Worm (Caenorhabditis elegans) whole organism, L2 larva: ENCODE measurements around the gene col-168.

ENCODE experiments used
- C34F6.9 ChIP-seq: fragments of 150-350 bp; optimal IDR thresholded peaks from 2 replicates; lab custom pipeline; 2014; ENCODE audit warnings: missing biosample characterization, missing genetic modification characterization
- F13H6.1 ChIP-seq: sonication (generic microtip); optimal IDR thresholded peaks from 2 replicates; lab custom pipeline; 2016; ENCODE audit warnings: missing genetic modification characterization, missing compliant biosample characterization
- R02D3.7 ChIP-seq: fragments of 150-350 bp; optimal IDR thresholded peaks from 2 replicates; lab custom pipeline; 2014; ENCODE audit warnings: missing biosample characterization, missing genetic modification characterization
- Y55F3AM.14 ChIP-seq: fragments of 200-800 bp; sonication (Bioruptor generic); optimal IDR thresholded peaks from 2 replicates; lab custom pipeline; 2018; ENCODE audit warnings: mild to moderate bottlenecking, missing genetic modification characterization, missing compliant biosample characterization
- ZK546.5 ChIP-seq: sonication (generic microtip); optimal IDR thresholded peaks from 2 replicates; lab custom pipeline; 2017; ENCODE audit warnings: missing biosample characterization, missing genetic modification characterization
- alr-1 ChIP-seq: fragments of 150-350 bp; optimal IDR thresholded peaks from 2 replicates; lab custom pipeline; 2014; ENCODE audit warnings: missing biosample characterization, missing genetic modification characterization
- aly-2 ChIP-seq: fragments of 150-350 bp; optimal IDR thresholded peaks from 2 replicates; lab custom pipeline; 2014; ENCODE audit warnings: missing biosample characterization, missing genetic modification characterization
- ama-1 ChIP-seq: fragments of 150-350 bp; optimal IDR thresholded peaks from 2 replicates; lab custom pipeline; 2018; ENCODE audit warnings: inconsistent platforms
- blmp-1 ChIP-seq: sonication (generic microtip); optimal IDR thresholded peaks from 2 replicates; lab custom pipeline; 2017; ENCODE audit warnings: missing genetic modification characterization, mild to moderate bottlenecking, missing compliant biosample characterization, antibody characterized with exemption, moderate library complexity; ENCODE audit not compliant: insufficient read depth
- ceh-16 ChIP-seq: fragments of 150-350 bp; optimal IDR thresholded peaks from 2 replicates; lab custom pipeline; 2014; ENCODE audit warnings: missing biosample characterization, missing genetic modification characterization
- ceh-82 ChIP-seq: fragments of 150-350 bp; optimal IDR thresholded peaks from 2 replicates; lab custom pipeline; 2014; ENCODE audit warnings: missing biosample characterization, missing genetic modification characterization
- crh-2 ChIP-seq: sonication (generic microtip); optimal IDR thresholded peaks from 2 replicates; lab custom pipeline; 2017; ENCODE audit warnings: missing biosample characterization, missing genetic modification characterization
- dmd-4 ChIP-seq: sonication (generic microtip); optimal IDR thresholded peaks from 2 replicates; lab custom pipeline; 2017; ENCODE audit warnings: missing biosample characterization, missing genetic modification characterization
- egl-27 ChIP-seq: sonication (generic microtip); optimal IDR thresholded peaks from 3 replicates; lab custom pipeline; 2017; ENCODE audit warnings: missing biosample characterization, missing genetic modification reagents, missing genetic modification characterization
- elt-1 ChIP-seq: fragments of 150-350 bp; optimal IDR thresholded peaks from 2 replicates; lab custom pipeline; 2014; ENCODE audit warnings: missing biosample characterization, missing genetic modification characterization
- elt-3 ChIP-seq: sonication (generic microtip); optimal IDR thresholded peaks from 2 replicates; lab custom pipeline; 2017; ENCODE audit warnings: missing biosample characterization, missing genetic modification characterization
- fos-1 ChIP-seq: fragments of 150-350 bp; optimal IDR thresholded peaks from 2 replicates; lab custom pipeline; 2014; ENCODE audit warnings: missing biosample characterization, missing genetic modification characterization
- gmeb-1 ChIP-seq: fragments of 150-350 bp; optimal IDR thresholded peaks from 2 replicates; lab custom pipeline; 2014; ENCODE audit warnings: missing biosample characterization, missing genetic modification characterization
- lin-13 ChIP-seq: fragments of 150-350 bp; optimal IDR thresholded peaks from 2 replicates; lab custom pipeline; 2014; ENCODE audit warnings: missing biosample characterization, missing genetic modification reagents, missing genetic modification characterization
- mab-5 ChIP-seq: fragments of 150-350 bp; optimal IDR thresholded peaks from 2 replicates; lab custom pipeline; 2014; ENCODE audit warnings: missing biosample characterization, missing genetic modification characterization
- mdl-1 ChIP-seq, 2 experiments: fragments of 150-350 bp in 1 of 2; sonication (generic microtip) in 1 of 2; optimal IDR thresholded peaks; 2 replicates each; lab custom pipeline; 2017; ENCODE audit warnings: missing biosample characterization in 2 of 2, missing genetic modification characterization in 2 of 2
- nhr-10 ChIP-seq: sonication (generic microtip); optimal IDR thresholded peaks from 2 replicates; lab custom pipeline; 2017; ENCODE audit warnings: missing biosample characterization, missing genetic modification characterization
- nhr-11 ChIP-seq: fragments of 150-350 bp; optimal IDR thresholded peaks from 2 replicates; lab custom pipeline; 2014; ENCODE audit warnings: missing biosample characterization, missing genetic modification characterization
- nhr-12 ChIP-seq: fragments of 150-350 bp; optimal IDR thresholded peaks from 2 replicates; lab custom pipeline; 2014; ENCODE audit warnings: missing biosample characterization, missing genetic modification characterization
- nhr-129 ChIP-seq: fragments of 150-350 bp; optimal IDR thresholded peaks from 2 replicates; lab custom pipeline; 2014; ENCODE audit warnings: missing biosample characterization, missing genetic modification characterization
- nhr-21 ChIP-seq: fragments of 150-350 bp; optimal IDR thresholded peaks from 2 replicates; lab custom pipeline; 2014; ENCODE audit warnings: missing biosample characterization, missing genetic modification characterization
- nhr-23 ChIP-seq: fragments of 150-350 bp; optimal IDR thresholded peaks from 2 replicates; lab custom pipeline; 2014; ENCODE audit warnings: missing biosample characterization, missing genetic modification reagents, missing genetic modification characterization
- nhr-237 ChIP-seq: fragments of 150-350 bp; optimal IDR thresholded peaks from 2 replicates; lab custom pipeline; 2014; ENCODE audit warnings: missing biosample characterization, missing genetic modification characterization
- nhr-25 ChIP-seq: fragments of 150-350 bp; sonication (generic microtip); optimal IDR thresholded peaks from 3 replicates; lab custom pipeline; 2014; ENCODE audit warnings: missing biosample characterization, missing genetic modification characterization
- nhr-6 ChIP-seq: fragments of 150-350 bp; optimal IDR thresholded peaks from 2 replicates; lab custom pipeline; 2014; ENCODE audit warnings: missing biosample characterization, missing genetic modification characterization
- peb-1 ChIP-seq: fragments of 150-350 bp; optimal IDR thresholded peaks from 2 replicates; lab custom pipeline; 2014; ENCODE audit warnings: missing biosample characterization, missing genetic modification characterization
- sem-4 ChIP-seq: fragments of 150-350 bp; optimal IDR thresholded peaks from 2 replicates; lab custom pipeline; 2014; ENCODE audit warnings: missing biosample characterization, missing genetic modification reagents, missing genetic modification characterization
- skn-1 ChIP-seq: sonication (generic microtip); optimal IDR thresholded peaks from 2 replicates; lab custom pipeline; 2017; ENCODE audit warnings: missing biosample characterization, missing genetic modification characterization
- sma-3 ChIP-seq: sonication (generic microtip); optimal IDR thresholded peaks from 2 replicates; lab custom pipeline; 2016; ENCODE audit warnings: missing genetic modification reagents, missing genetic modification characterization, missing compliant biosample characterization
- sma-9 ChIP-seq, 2 experiments: fragments of 150-350 bp in 1 of 2; sonication (generic microtip) in 1 of 2; optimal IDR thresholded peaks; 2 replicates each; lab custom pipeline; 2014 to 2016; ENCODE audit warnings: missing genetic modification characterization in 2 of 2, mild to moderate bottlenecking in 1 of 2, missing biosample characterization in 1 of 2, missing compliant biosample characterization in 1 of 2, missing genetic modification reagents in 1 of 2, moderate library complexity in 1 of 2
- snpc-4 ChIP-seq: fragments of 150-350 bp; optimal IDR thresholded peaks from 2 replicates; lab custom pipeline; 2014; ENCODE audit warnings: missing biosample characterization, missing genetic modification characterization
- unc-62 ChIP-seq: fragments of 150-350 bp; optimal IDR thresholded peaks from 2 replicates; lab custom pipeline; 2014; ENCODE audit warnings: missing biosample characterization, missing genetic modification reagents, missing genetic modification characterization
- ztf-1 ChIP-seq: fragments of 200-800 bp; sonication (Bioruptor generic); conservative IDR thresholded peaks from 2 replicates; pipeline ENCODE4 v1.3.6; 2022; ENCODE audit warnings: missing genetic modification characterization, missing compliant biosample characterization
- ztf-11 ChIP-seq: sonication (generic microtip); optimal IDR thresholded peaks from 2 replicates; lab custom pipeline; 2017; ENCODE audit warnings: missing biosample characterization, missing genetic modification characterization
- ztf-4 ChIP-seq: fragments of 150-350 bp; optimal IDR thresholded peaks from 2 replicates; lab custom pipeline; 2014; ENCODE audit warnings: missing biosample characterization, missing genetic modification characterization

Gene col-168

ce11 chrX:6299641-6300240 lies 26.4 kb upstream of the col-168 start, which contains the start of gene cest-16:
TSS of gene cest-16 (plus strand) at chrX:6299942.
- no peak for TF ChIP-seq sma-3
- no peak for TF ChIP-seq elt-1 (tag; lab: Kevin White, UChicago)
- no peak for TF ChIP-seq elt-3 (tag; lab: Kevin White, UChicago)
- TF ChIP-seq alr-1 (tag; lab: Kevin White, UChicago): no peak
- peak; percentile 25 for TF ChIP-seq nhr-129 (tag; lab: Kevin White, UChicago)

- TF ChIP-seq sma-9 (GFP tag; optimal IDR thresholded peaks at IDR 0.05; lab: Kevin White, UChicago) (no peak), sma-9 (tag; optimal IDR thresholded peaks at IDR 0.05; lab: Kevin White, UChicago) (no peak), peb-1 (tag; lab: Kevin White, UChicago) (no peak), mdl-1 (tag; optimal IDR thresholded peaks at IDR 0.05; lab: Kevin White, UChicago) (no peak), nhr-25 (no peak), dmd-4 (no peak), gmeb-1 (tag; lab: Kevin White, UChicago) (no peak), F13H6.1 (tag; lab: Kevin White, UChicago) (no peak), fos-1 (no peak), ztf-1 (no peak), R02D3.7 (tag; lab: Kevin White, UChicago) (no peak), lin-13 (GFP tag; lab: Kevin White, UChicago) (no peak), nhr-21 (tag; lab: Kevin White, UChicago) (no peak), aly-2 (tag; lab: Kevin White, UChicago) (no peak), alr-1 (tag; lab: Kevin White, UChicago) (no peak), Y55F3AM.14 (no peak), nhr-11 (tag; lab: Kevin White, UChicago) (no peak), nhr-12 (tag; lab: Kevin White, UChicago) (no peak), elt-1 (tag; lab: Kevin White, UChicago) (no peak), sma-3 (no peak)
Measured at ce11 chrX:6311391-6311790, 14.8 kb upstream of the col-168 start, which contains the start of gene npr-38. TSS of gene npr-38 (plus strand) at chrX:6311691.

- peak; percentile 28 for TF ChIP-seq ceh-16 (tag; lab: Kevin White, UChicago)
- TF ChIP-seq fos-1: peak; percentile 28
- peak; percentile 21 for TF ChIP-seq sma-3
- TF ChIP-seq nhr-11 (tag; lab: Kevin White, UChicago): no peak
- TF ChIP-seq egl-27 (tag; lab: Kevin White, UChicago): peak; percentile 43
- TF ChIP-seq nhr-237 (tag; lab: Kevin White, UChicago): no peak
- peak; percentile 81 for TF ChIP-seq sma-9 (GFP tag; optimal IDR thresholded peaks at IDR 0.05; lab: Kevin White, UChicago)
- TF ChIP-seq sma-9 (tag; optimal IDR thresholded peaks at IDR 0.05; lab: Kevin White, UChicago): no peak
Measured at ce11 chrX:6318803-6319202, 7.4 kb upstream of the col-168 start.

- TF ChIP-seq F13H6.1 (tag; lab: Kevin White, UChicago) (no peak), lin-13 (GFP tag; lab: Kevin White, UChicago) (no peak), ceh-82 (no peak), blmp-1 (tag; lab: Kevin White, UChicago) (no peak), ama-1 (lab: Kevin White, UChicago) (no peak), fos-1 (no peak), elt-1 (tag; lab: Kevin White, UChicago) (no peak), C34F6.9 (tag; lab: Kevin White, UChicago) (no peak), nhr-6 (tag; lab: Kevin White, UChicago) (no peak)
Measured at ce11 chrX:6319546-6319945, 6.6 kb upstream of the col-168 start, which contains the start of gene chtb-3. TSS of gene chtb-3 (minus strand) at chrX:6319646.

DNA sequence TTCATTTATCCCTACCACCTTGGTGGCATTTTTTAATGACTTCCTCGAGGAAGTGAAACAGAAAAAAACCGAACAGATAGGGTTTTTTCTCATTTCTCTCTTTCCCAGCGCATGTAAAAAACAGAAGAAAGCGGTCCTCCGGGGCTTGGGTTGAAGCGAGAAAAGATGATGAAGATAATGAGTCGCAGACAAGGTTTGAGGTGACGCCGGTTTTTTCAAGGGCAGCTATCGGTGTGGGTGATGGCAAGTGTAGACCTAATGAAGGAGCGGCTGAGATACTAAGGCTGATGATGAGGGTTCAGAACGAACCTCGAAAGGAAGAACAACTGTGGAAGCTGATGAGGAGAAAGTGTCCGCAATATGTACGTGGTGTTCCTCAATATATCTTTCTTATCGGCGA lies 5.3 kb upstream of the col-168 start:
- TF ChIP-seq C34F6.9 (tag; lab: Kevin White, UChicago): no peak
- TF ChIP-seq blmp-1 (tag; lab: Kevin White, UChicago): peak; percentile 69
- no peak for TF ChIP-seq skn-1
- TF ChIP-seq nhr-21 (tag; lab: Kevin White, UChicago): peak; percentile 13
- TF ChIP-seq ztf-4 (tag; lab: Kevin White, UChicago): no peak
- peak; percentile 41 for TF ChIP-seq ceh-16 (tag; lab: Kevin White, UChicago)
- TF ChIP-seq crh-2 (tag; lab: Kevin White, UChicago): peak; percentile 25
- no peak for TF ChIP-seq nhr-12 (tag; lab: Kevin White, UChicago)
- no peak for TF ChIP-seq sem-4 (tag; lab: Kevin White, UChicago)
- no peak for TF ChIP-seq unc-62 (GFP tag; lab: Kevin White, UChicago)
- peak; percentile 9 for TF ChIP-seq sma-9 (GFP tag; optimal IDR thresholded peaks at IDR 0.05; lab: Kevin White, UChicago)
- no peak for TF ChIP-seq sma-9 (tag; optimal IDR thresholded peaks at IDR 0.05; lab: Kevin White, UChicago)
- no peak for TF ChIP-seq elt-1 (tag; lab: Kevin White, UChicago)
- no peak for TF ChIP-seq Y55F3AM.14
- no peak for TF ChIP-seq elt-3 (tag; lab: Kevin White, UChicago)
- TF ChIP-seq nhr-23 (tag; lab: Kevin White, UChicago): no peak
- no peak for TF ChIP-seq nhr-237 (tag; lab: Kevin White, UChicago)
- TF ChIP-seq peb-1 (tag; lab: Kevin White, UChicago): no peak
- no peak for TF ChIP-seq mab-5 (tag; lab: Kevin White, UChicago)
- TF ChIP-seq snpc-4: no peak
- no peak for TF ChIP-seq ZK546.5 (tag; lab: Kevin White, UChicago)
- no peak for TF ChIP-seq F13H6.1 (tag; lab: Kevin White, UChicago)
- peak; percentile 22 for TF ChIP-seq fos-1
- TF ChIP-seq ztf-11 (tag; lab: Kevin White, UChicago): no peak
- no peak for TF ChIP-seq alr-1 (tag; lab: Kevin White, UChicago)
- TF ChIP-seq nhr-129 (tag; lab: Kevin White, UChicago): no peak
- TF ChIP-seq nhr-10 (tag; lab: Kevin White, UChicago): no peak
- TF ChIP-seq egl-27 (tag; lab: Kevin White, UChicago): peak; percentile 58
- TF ChIP-seq ztf-1: no peak
- TF ChIP-seq nhr-11 (tag; lab: Kevin White, UChicago): no peak
- TF ChIP-seq sma-3: peak; percentile 18
